Worm (Caenorhabditis elegans) whole organism, young adult: ENCODE data around the gene C44C1.1.

ENCODE experiments used
- C06A6.2 ChIP-seq: fragments of 200-800 bp; sonication (Bioruptor generic); conservative IDR thresholded peaks from 2 replicates; pipeline ENCODE4 v1.3.6; 2022; ENCODE audit warnings: missing genetic modification characterization, missing compliant biosample characterization
- D2030.7 ChIP-seq: fragments of 200-800 bp; sonication (Bioruptor generic); IDR thresholded peaks from 2 replicates; pipeline ENCODE4 v1.3.6; 2022; ENCODE audit warnings: missing genetic modification reagents, missing genetic modification characterization, missing compliant biosample characterization
- F10E7.11 ChIP-seq: sonication (generic microtip); optimal IDR thresholded peaks from 2 replicates; lab custom pipeline; 2017; ENCODE audit warnings: mild to moderate bottlenecking, missing genetic modification characterization, moderate library complexity, missing compliant biosample characterization
- F23B12.7 ChIP-seq: sonication (generic microtip); optimal IDR thresholded peaks from 2 replicates; lab custom pipeline; 2017; ENCODE audit warnings: missing genetic modification characterization, mild to moderate bottlenecking, missing compliant biosample characterization, antibody characterized with exemption, moderate library complexity; ENCODE audit not compliant: insufficient read depth
- T07F8.4 ChIP-seq: sonication (generic microtip); optimal IDR thresholded peaks from 2 replicates; lab custom pipeline; 2016; ENCODE audit warnings: mild to moderate bottlenecking, missing genetic modification characterization, moderate library complexity, missing compliant biosample characterization
- T26A5.8 ChIP-seq: sonication (generic microtip); optimal IDR thresholded peaks from 2 replicates; lab custom pipeline; 2016; ENCODE audit warnings: missing genetic modification characterization, missing compliant biosample characterization
- Y53F4B.3 ChIP-seq: fragments of 200-800 bp; sonication (Bioruptor generic); IDR thresholded peaks from 2 replicates; pipeline ENCODE4 v1.3.6; 2022; ENCODE audit warnings: missing genetic modification reagents, missing genetic modification characterization, missing compliant biosample characterization
- Y53G8AR.9 ChIP-seq: fragments of 200-800 bp; sonication (Bioruptor generic); conservative IDR thresholded peaks from 2 replicates; pipeline ENCODE4 v1.3.6; 2022; ENCODE audit warnings: missing genetic modification reagents, missing genetic modification characterization, missing compliant biosample characterization
- Y56A3A.18 ChIP-seq: fragments of 200-800 bp; sonication (Bioruptor generic); IDR thresholded peaks from 2 replicates; pipeline ENCODE4 v1.3.6; 2022; ENCODE audit warnings: missing genetic modification reagents, missing genetic modification characterization, missing compliant biosample characterization
- aptf-3 ChIP-seq: fragments of 200-800 bp; sonication (Bioruptor generic); IDR thresholded peaks from 2 replicates; pipeline ENCODE4 v1.3.6; 2022; ENCODE audit warnings: missing genetic modification characterization, missing compliant biosample characterization
- attf-5 ChIP-seq: fragments of 200-800 bp; sonication (Bioruptor generic); optimal IDR thresholded peaks from 2 replicates; lab custom pipeline; 2018; ENCODE audit warnings: mild to moderate bottlenecking, missing genetic modification characterization, missing compliant biosample characterization
- bed-1 ChIP-seq: fragments of 200-800 bp; sonication (Bioruptor generic); IDR thresholded peaks from 2 replicates; pipeline ENCODE4 v1.3.6; 2022; ENCODE audit warnings: missing genetic modification reagents, missing genetic modification characterization, missing compliant biosample characterization
- bed-2 ChIP-seq: fragments of 200-800 bp; sonication (Bioruptor generic); IDR thresholded peaks from 2 replicates; pipeline ENCODE4 v1.3.6; 2022; ENCODE audit warnings: missing genetic modification reagents, missing genetic modification characterization, missing compliant biosample characterization
- ceh-100 ChIP-seq: fragments of 200-800 bp; sonication (Bioruptor generic); IDR thresholded peaks from 2 replicates; pipeline ENCODE4 v1.3.6; 2022; ENCODE audit warnings: missing genetic modification reagents, missing genetic modification characterization, missing compliant biosample characterization
- ceh-27 ChIP-seq: fragments of 200-800 bp; sonication (Bioruptor generic); optimal IDR thresholded peaks from 2 replicates; lab custom pipeline; 2018; ENCODE audit warnings: mild to moderate bottlenecking, missing genetic modification characterization, moderate library complexity, missing compliant biosample characterization
- dpff-1 ChIP-seq: sonication (generic microtip); optimal IDR thresholded peaks from 2 replicates; lab custom pipeline; 2017; ENCODE audit warnings: mild to moderate bottlenecking, missing genetic modification characterization, missing compliant biosample characterization
- dpl-1 ChIP-seq: fragments of 150-350 bp; optimal IDR thresholded peaks from 2 replicates; lab custom pipeline; 2014; ENCODE audit warnings: missing biosample characterization, missing genetic modification reagents, missing genetic modification characterization
- egrh-3 ChIP-seq: fragments of 200-800 bp; sonication (Bioruptor generic); IDR thresholded peaks from 2 replicates; pipeline ENCODE4 v1.3.6; 2022; ENCODE audit warnings: missing genetic modification reagents, missing genetic modification characterization, missing compliant biosample characterization
- ekl-4 ChIP-seq: fragments of 200-800 bp; sonication (Bioruptor generic); IDR thresholded peaks from 2 replicates; pipeline ENCODE4 v1.3.6; 2022; ENCODE audit warnings: missing genetic modification reagents, missing genetic modification characterization, missing compliant biosample characterization
- gei-17 ChIP-seq: fragments of 200-800 bp; sonication (Bioruptor generic); optimal IDR thresholded peaks from 2 replicates; lab custom pipeline; 2018; ENCODE audit warnings: mild to moderate bottlenecking, missing genetic modification characterization, missing compliant biosample characterization
- him-1 ChIP-seq: sonication (generic microtip); optimal IDR thresholded peaks from 2 replicates; lab custom pipeline; 2016; ENCODE audit warnings: missing genotype, missing genetic modification reagents, missing genetic modification characterization, missing compliant biosample characterization
- hmg-1.2 ChIP-seq: fragments of 200-800 bp; sonication (Bioruptor generic); IDR thresholded peaks from 2 replicates; pipeline ENCODE4 v1.3.6; 2022; ENCODE audit warnings: missing genetic modification reagents, missing genetic modification characterization, missing compliant biosample characterization
- hmg-20 ChIP-seq: fragments of 200-800 bp; sonication (Bioruptor generic); IDR thresholded peaks from 2 replicates; pipeline ENCODE4 v1.3.6; 2022; ENCODE audit warnings: missing genetic modification reagents, missing genetic modification characterization, missing compliant biosample characterization
- hsf-1 ChIP-seq: fragments of 200-800 bp; sonication (Bioruptor generic); IDR thresholded peaks from 2 replicates; pipeline ENCODE4 v1.3.6; 2022; ENCODE audit warnings: missing genetic modification reagents, missing genetic modification characterization, missing compliant biosample characterization
- let-526 ChIP-seq: fragments of 200-800 bp; sonication (Bioruptor generic); IDR thresholded peaks from 2 replicates; pipeline ENCODE4 v1.3.6; 2022; ENCODE audit warnings: missing genetic modification reagents, missing genetic modification characterization, missing compliant biosample characterization
- lin-26 ChIP-seq: fragments of 200-800 bp; sonication (Bioruptor generic); IDR thresholded peaks from 2 replicates; pipeline ENCODE4 v1.3.6; 2022; ENCODE audit warnings: missing genetic modification reagents, missing genetic modification characterization, missing compliant biosample characterization
- lin-35 ChIP-seq, 3 experiments: fragments of 150-350 bp in 2 of 3; sonication (generic microtip) in 1 of 3; optimal IDR thresholded peaks; 2 replicates each; lab custom pipeline; 2014 to 2018; ENCODE audit warnings: missing biosample characterization in 3 of 3, missing genetic modification characterization in 3 of 3, missing genetic modification reagents in 3 of 3
- lir-1 ChIP-seq: fragments of 200-800 bp; sonication (Bioruptor generic); conservative IDR thresholded peaks from 2 replicates; pipeline ENCODE4 v1.3.6; 2022; ENCODE audit warnings: missing genetic modification reagents, missing genetic modification characterization, missing compliant biosample characterization
- lsy-27 ChIP-seq: sonication (generic microtip); optimal IDR thresholded peaks from 2 replicates; lab custom pipeline; 2017; ENCODE audit warnings: missing genetic modification characterization, mild to moderate bottlenecking, missing compliant biosample characterization, antibody characterized with exemption, missing genotype, borderline replicate concordance; ENCODE audit not compliant: insufficient read depth
- madf-10 ChIP-seq: sonication (generic microtip); optimal IDR thresholded peaks from 2 replicates; lab custom pipeline; 2016; ENCODE audit warnings: mild to moderate bottlenecking, missing genetic modification characterization, missing compliant biosample characterization
- madf-6 ChIP-seq: fragments of 200-800 bp; sonication (Bioruptor generic); IDR thresholded peaks from 2 replicates; pipeline ENCODE4 v1.3.6; 2022; ENCODE audit warnings: missing genetic modification reagents, missing genetic modification characterization, missing compliant biosample characterization
- mcd-1 ChIP-seq: fragments of 200-800 bp; sonication (Bioruptor generic); IDR thresholded peaks from 2 replicates; pipeline ENCODE4 v1.3.6; 2022; ENCODE audit warnings: missing genetic modification reagents, missing genetic modification characterization, missing compliant biosample characterization
- nhr-27 ChIP-seq: fragments of 200-800 bp; sonication (Bioruptor generic); optimal IDR thresholded peaks from 2 replicates; lab custom pipeline; 2018; ENCODE audit warnings: mild to moderate bottlenecking, missing genetic modification characterization, moderate library complexity, missing compliant biosample characterization
- rec-8 ChIP-seq, 2 experiments: sonication (generic microtip); optimal IDR thresholded peaks; 2 replicates each; lab custom pipeline; 2016; ENCODE audit warnings: mild to moderate bottlenecking in 2 of 2, missing genetic modification characterization in 2 of 2, missing genetic modification reagents in 2 of 2, missing genotype in 2 of 2, missing biosample characterization in 1 of 2, missing compliant biosample characterization in 1 of 2, moderate library complexity in 1 of 2
- snpc-1.3 ChIP-seq: sonication (generic microtip); optimal IDR thresholded peaks from 2 replicates; lab custom pipeline; 2017; ENCODE audit warnings: missing genetic modification characterization, mild to moderate bottlenecking, missing compliant biosample characterization, antibody characterized with exemption, moderate library complexity, missing genotype, missing genetic modification reagents; ENCODE audit not compliant: insufficient read depth
- sptf-2 ChIP-seq: fragments of 200-800 bp; sonication (Bioruptor generic); optimal IDR thresholded peaks from 2 replicates; lab custom pipeline; 2018; ENCODE audit warnings: mild to moderate bottlenecking, missing genetic modification characterization, missing compliant biosample characterization
- tbp1 ChIP-seq: fragments of 200-800 bp; sonication (Bioruptor generic); optimal IDR thresholded peaks from 2 replicates; lab custom pipeline; 2018; ENCODE audit warnings: mild to moderate bottlenecking, missing genetic modification characterization, missing compliant biosample characterization
- tlf-1 ChIP-seq: fragments of 200-800 bp; sonication (Bioruptor generic); optimal IDR thresholded peaks from 2 replicates; lab custom pipeline; 2018; ENCODE audit warnings: mild to moderate bottlenecking, missing genetic modification characterization, missing compliant biosample characterization
- ztf-22 ChIP-seq: fragments of 200-800 bp; sonication (Bioruptor generic); optimal IDR thresholded peaks from 2 replicates; lab custom pipeline; 2018; ENCODE audit warnings: mild to moderate bottlenecking, missing genetic modification characterization, moderate library complexity, missing compliant biosample characterization
- ztf-26 ChIP-seq: sonication (generic microtip); optimal IDR thresholded peaks from 2 replicates; lab custom pipeline; 2017; ENCODE audit warnings: missing genetic modification characterization, missing compliant biosample characterization
- ztf-28 ChIP-seq: fragments of 200-800 bp; sonication (Bioruptor generic); IDR thresholded peaks from 2 replicates; pipeline ENCODE4 v1.3.6; 2022; ENCODE audit warnings: missing genetic modification reagents, missing genetic modification characterization, missing compliant biosample characterization

The C44C1.1 gene

ce11 chrX:949466-949865 lies 31.1 kb upstream of the C44C1.1 start (continued):
- no peak for TF ChIP-seq rec-8 (tag; optimal IDR thresholded peaks at IDR 0.05; lab: Kevin White, UChicago)
- no peak for TF ChIP-seq Y53G8AR.9
- TF ChIP-seq lsy-27 (tag; lab: Kevin White, UChicago): no peak
- TF ChIP-seq ekl-4 (GFP tag; lab: Robert Waterston, UW): 0 out of 2 replicates have a peak, but pooled peaks have one; percentile 54
- no peak for TF ChIP-seq him-1 (tag; lab: Kevin White, UChicago)
- no peak for TF ChIP-seq lir-1 (GFP tag; lab: Robert Waterston, UW)
- no peak for TF ChIP-seq T07F8.4 (tag; lab: Kevin White, UChicago)
- peak; percentile 4 for TF ChIP-seq F23B12.7 (tag; lab: Kevin White, UChicago)
- no peak for TF ChIP-seq let-526 (GFP tag; lab: Robert Waterston, UW)
- TF ChIP-seq D2030.7: no peak
- TF ChIP-seq ztf-28: no peak
- TF ChIP-seq ceh-27: peak; percentile 90
- peak; percentile 71 for TF ChIP-seq madf-10 (tag; lab: Kevin White, UChicago)
- TF ChIP-seq C06A6.2 (GFP tag; lab: Robert Waterston, UW): peak; percentile 59
- 0 out of 2 replicates have a peak, but pooled peaks have one; percentile 42 for TF ChIP-seq bed-2
- TF ChIP-seq mcd-1 (GFP tag; lab: Robert Waterston, UW): peak; percentile 68
- TF ChIP-seq egrh-3 (GFP tag; lab: Robert Waterston, UW): peak; percentile 62
- TF ChIP-seq attf-5: peak; percentile 80
- TF ChIP-seq lin-35 (GFP tag; optimal IDR thresholded peaks at IDR 0.05; lab: Kevin White, UChicago): peak in 1 of 3 experiments; percentile 36
- TF ChIP-seq Y53F4B.3 (GFP tag; lab: Robert Waterston, UW): no peak
- TF ChIP-seq madf-6 (GFP tag; lab: Robert Waterston, UW): no peak
- TF ChIP-seq tlf-1 (GFP tag; lab: Kevin White, UChicago): no peak
- no peak for TF ChIP-seq nhr-27 (tag; lab: Kevin White, UChicago)
- TF ChIP-seq hsf-1 (GFP tag; lab: Robert Waterston, UW): 0 out of 2 replicates have a peak, but pooled peaks have one; percentile 42
- no peak for TF ChIP-seq bed-1
- peak; percentile 61 for TF ChIP-seq hmg-1.2 (GFP tag; lab: Robert Waterston, UW)
- peak; percentile 32 for TF ChIP-seq tbp1 (GFP tag; lab: Kevin White, UChicago)
- TF ChIP-seq sptf-2 (GFP tag; lab: Kevin White, UChicago): no peak
- peak; percentile 43; the same call in 1 of the 2 replicates for TF ChIP-seq ceh-100 (GFP tag; lab: Robert Waterston, UW)
- no peak for TF ChIP-seq ztf-22 (GFP tag; lab: Kevin White, UChicago)
- no peak for TF ChIP-seq dpl-1 (GFP tag; lab: Kevin White, UChicago)
- TF ChIP-seq lin-26 (GFP tag; lab: Robert Waterston, UW): peak; percentile 59; the same call in 1 of the 2 replicates
- peak; percentile 63 for TF ChIP-seq hmg-20 (GFP tag; lab: Robert Waterston, UW)
- no peak for TF ChIP-seq ztf-26 (tag; lab: Kevin White, UChicago)

- TF ChIP-seq gei-17 (GFP tag; lab: Kevin White, UChicago): no peak
- TF ChIP-seq dpff-1 (tag; lab: Kevin White, UChicago): no peak
- no peak for TF ChIP-seq aptf-3 (GFP tag; lab: Robert Waterston, UW)
- TF ChIP-seq snpc-1.3: no peak
- no peak for TF ChIP-seq ceh-100 (GFP tag; lab: Robert Waterston, UW)
- no peak for TF ChIP-seq Y53F4B.3 (GFP tag; lab: Robert Waterston, UW)
- no peak for TF ChIP-seq Y56A3A.18 (GFP tag; lab: Robert Waterston, UW)
- TF ChIP-seq F10E7.11 (tag; lab: Kevin White, UChicago): no peak
- no peak for TF ChIP-seq nhr-27 (tag; lab: Kevin White, UChicago)
- TF ChIP-seq T26A5.8 (tag; lab: Kevin White, UChicago): no peak
- TF ChIP-seq, all 124 proteins: peak for 0
Measured at ce11 chrX:950482-950881, 30.1 kb upstream of the C44C1.1 start, which contains the start of gene arr-1. TSS of gene arr-1 (plus strand) at chrX:950782.
